Worm (Caenorhabditis elegans) whole organism, young adult: Measurements from ENCODE around the gene srx-50.

ENCODE experiments used
- B0019.2 ChIP-seq: fragments of 200-800 bp; sonication (Bioruptor generic); conservative IDR thresholded peaks from 2 replicates; pipeline ENCODE4 v1.3.6; 2022; ENCODE audit warnings: missing genetic modification reagents, missing genetic modification characterization, missing compliant biosample characterization
- B0035.1 ChIP-seq: sonication (generic microtip); optimal IDR thresholded peaks from 2 replicates; lab custom pipeline; 2016; ENCODE audit warnings: missing genetic modification characterization, mild to moderate bottlenecking, missing compliant biosample characterization, missing genotype, missing genetic modification reagents
- F22D6.2 ChIP-seq: sonication (generic microtip); optimal IDR thresholded peaks from 2 replicates; lab custom pipeline; 2016; ENCODE audit warnings: mild to moderate bottlenecking, missing genetic modification characterization, missing compliant biosample characterization
- F52B5.7 ChIP-seq: sonication (generic microtip); optimal IDR thresholded peaks from 2 replicates; lab custom pipeline; 2016; ENCODE audit warnings: mild to moderate bottlenecking, missing genetic modification characterization, missing compliant biosample characterization
- F57A8.1 ChIP-seq: fragments of 200-800 bp; sonication (Bioruptor generic); optimal IDR thresholded peaks from 2 replicates; lab custom pipeline; 2018; ENCODE audit warnings: mild to moderate bottlenecking, missing genetic modification characterization, moderate library complexity, missing compliant biosample characterization
- F57C9.4 ChIP-seq: sonication (generic microtip); optimal IDR thresholded peaks from 2 replicates; lab custom pipeline; 2017; ENCODE audit warnings: mild to moderate bottlenecking, missing genetic modification characterization, missing compliant biosample characterization
- K12H6.12 ChIP-seq: fragments of 200-800 bp; sonication (Bioruptor generic); optimal IDR thresholded peaks from 2 replicates; lab custom pipeline; 2018; ENCODE audit warnings: mild to moderate bottlenecking, missing genetic modification characterization, missing compliant biosample characterization
- T07F8.4 ChIP-seq: sonication (generic microtip); optimal IDR thresholded peaks from 2 replicates; lab custom pipeline; 2016; ENCODE audit warnings: mild to moderate bottlenecking, missing genetic modification characterization, moderate library complexity, missing compliant biosample characterization
- T26A5.8 ChIP-seq: sonication (generic microtip); optimal IDR thresholded peaks from 2 replicates; lab custom pipeline; 2016; ENCODE audit warnings: missing genetic modification characterization, missing compliant biosample characterization
- Y53F4B.3 ChIP-seq: fragments of 200-800 bp; sonication (Bioruptor generic); IDR thresholded peaks from 2 replicates; pipeline ENCODE4 v1.3.6; 2022; ENCODE audit warnings: missing genetic modification reagents, missing genetic modification characterization, missing compliant biosample characterization
- Y56A3A.18 ChIP-seq: fragments of 200-800 bp; sonication (Bioruptor generic); IDR thresholded peaks from 2 replicates; pipeline ENCODE4 v1.3.6; 2022; ENCODE audit warnings: missing genetic modification reagents, missing genetic modification characterization, missing compliant biosample characterization
- Y95B8A.8 ChIP-seq: fragments of 200-800 bp; sonication (Bioruptor generic); IDR thresholded peaks from 2 replicates; pipeline ENCODE4 v1.3.6; 2022; ENCODE audit warnings: missing genetic modification reagents, missing genetic modification characterization, missing compliant biosample characterization
- ZK185.1 ChIP-seq: sonication (generic microtip); optimal IDR thresholded peaks from 2 replicates; lab custom pipeline; 2016; ENCODE audit warnings: mild to moderate bottlenecking, missing genetic modification characterization, missing compliant biosample characterization; ENCODE audit not compliant: poor library complexity, severe bottlenecking
- akir-1 ChIP-seq: fragments of 200-800 bp; sonication (Bioruptor generic); optimal IDR thresholded peaks from 2 replicates; lab custom pipeline; 2018; ENCODE audit warnings: mild to moderate bottlenecking, missing genetic modification characterization, moderate library complexity, missing compliant biosample characterization
- ama-1 ChIP-seq, 3 experiments: fragments of 150-350 bp in 1 of 3; sonication (generic microtip) in 2 of 3; optimal IDR thresholded peaks; 2 replicates each; lab custom pipeline; 2014 to 2018; ENCODE audit warnings: missing biosample characterization in 2 of 3, missing genetic modification characterization in 2 of 3, missing genetic modification reagents in 2 of 3
- aptf-2 ChIP-seq: fragments of 200-800 bp; sonication (Bioruptor generic); conservative IDR thresholded peaks from 2 replicates; pipeline ENCODE4 v1.3.6; 2022; ENCODE audit warnings: missing genetic modification reagents, missing genetic modification characterization, missing compliant biosample characterization
- atf-7 ChIP-seq: sonication (generic microtip); optimal IDR thresholded peaks from 2 replicates; lab custom pipeline; 2017; ENCODE audit warnings: mild to moderate bottlenecking, missing genetic modification characterization, missing compliant biosample characterization
- attf-5 ChIP-seq: fragments of 200-800 bp; sonication (Bioruptor generic); optimal IDR thresholded peaks from 2 replicates; lab custom pipeline; 2018; ENCODE audit warnings: mild to moderate bottlenecking, missing genetic modification characterization, missing compliant biosample characterization
- attf-6 ChIP-seq: fragments of 200-800 bp; sonication (Bioruptor generic); IDR thresholded peaks from 2 replicates; pipeline ENCODE4 v1.3.6; 2022; ENCODE audit warnings: missing genetic modification reagents, missing genetic modification characterization, missing compliant biosample characterization
- ccch-3 ChIP-seq: fragments of 200-800 bp; sonication (Bioruptor generic); optimal IDR thresholded peaks from 2 replicates; lab custom pipeline; 2018; ENCODE audit warnings: mild to moderate bottlenecking, missing genetic modification characterization, missing compliant biosample characterization
- cebp-2 ChIP-seq: fragments of 200-800 bp; sonication (Bioruptor generic); IDR thresholded peaks from 2 replicates; pipeline ENCODE4 v1.3.6; 2022; ENCODE audit warnings: missing genetic modification characterization, missing compliant biosample characterization
- ceh-40 ChIP-seq: fragments of 200-800 bp; sonication (Bioruptor generic); IDR thresholded peaks from 2 replicates; pipeline ENCODE4 v1.3.6; 2022; ENCODE audit warnings: missing genetic modification characterization, missing compliant biosample characterization
- ceh-79 ChIP-seq: sonication (generic microtip); optimal IDR thresholded peaks from 2 replicates; lab custom pipeline; 2017; ENCODE audit warnings: mild to moderate bottlenecking, missing genetic modification characterization, missing compliant biosample characterization
- dpff-1 ChIP-seq: sonication (generic microtip); optimal IDR thresholded peaks from 2 replicates; lab custom pipeline; 2017; ENCODE audit warnings: mild to moderate bottlenecking, missing genetic modification characterization, missing compliant biosample characterization
- egl-18 ChIP-seq: fragments of 200-800 bp; sonication (Bioruptor generic); IDR thresholded peaks from 2 replicates; pipeline ENCODE4 v1.3.6; 2022; ENCODE audit warnings: missing genetic modification reagents, missing genetic modification characterization, missing compliant biosample characterization
- ekl-4 ChIP-seq: fragments of 200-800 bp; sonication (Bioruptor generic); IDR thresholded peaks from 2 replicates; pipeline ENCODE4 v1.3.6; 2022; ENCODE audit warnings: missing genetic modification reagents, missing genetic modification characterization, missing compliant biosample characterization
- ets-4 ChIP-seq: fragments of 200-800 bp; sonication (Bioruptor generic); optimal IDR thresholded peaks from 2 replicates; lab custom pipeline; 2018; ENCODE audit warnings: mild to moderate bottlenecking, missing genetic modification characterization, missing compliant biosample characterization
- gei-17 ChIP-seq: fragments of 200-800 bp; sonication (Bioruptor generic); optimal IDR thresholded peaks from 2 replicates; lab custom pipeline; 2018; ENCODE audit warnings: mild to moderate bottlenecking, missing genetic modification characterization, missing compliant biosample characterization
- hrde-1 ChIP-seq: sonication (generic microtip); optimal IDR thresholded peaks from 2 replicates; lab custom pipeline; 2016; ENCODE audit warnings: missing genetic modification characterization, mild to moderate bottlenecking, missing compliant biosample characterization, moderate library complexity, missing genotype, missing genetic modification reagents, borderline replicate concordance
- hsf-1 ChIP-seq: fragments of 200-800 bp; sonication (Bioruptor generic); IDR thresholded peaks from 2 replicates; pipeline ENCODE4 v1.3.6; 2022; ENCODE audit warnings: missing genetic modification reagents, missing genetic modification characterization, missing compliant biosample characterization
- lag-1 ChIP-seq: fragments of 200-800 bp; sonication (Bioruptor generic); IDR thresholded peaks from 2 replicates; pipeline ENCODE4 v1.3.6; 2022; ENCODE audit warnings: missing genetic modification reagents, missing genetic modification characterization, missing compliant biosample characterization
- lir-1 ChIP-seq: fragments of 200-800 bp; sonication (Bioruptor generic); conservative IDR thresholded peaks from 2 replicates; pipeline ENCODE4 v1.3.6; 2022; ENCODE audit warnings: missing genetic modification reagents, missing genetic modification characterization, missing compliant biosample characterization
- lsl-1 ChIP-seq: fragments of 200-800 bp; sonication (Bioruptor generic); optimal IDR thresholded peaks from 2 replicates; lab custom pipeline; 2018; ENCODE audit warnings: mild to moderate bottlenecking, missing genetic modification characterization, moderate library complexity, missing compliant biosample characterization
- madf-10 ChIP-seq: sonication (generic microtip); optimal IDR thresholded peaks from 2 replicates; lab custom pipeline; 2016; ENCODE audit warnings: mild to moderate bottlenecking, missing genetic modification characterization, missing compliant biosample characterization
- madf-3 ChIP-seq: fragments of 200-800 bp; sonication (Bioruptor generic); IDR thresholded peaks from 2 replicates; pipeline ENCODE4 v1.3.6; 2022; ENCODE audit warnings: missing genetic modification reagents, missing genetic modification characterization, missing compliant biosample characterization
- nfya-2 ChIP-seq: fragments of 200-800 bp; sonication (Bioruptor generic); IDR thresholded peaks from 2 replicates; pipeline ENCODE4 v1.3.6; 2022; ENCODE audit warnings: missing genetic modification reagents, missing genetic modification characterization, missing compliant biosample characterization
- nfyb-1 ChIP-seq: fragments of 200-800 bp; sonication (Bioruptor generic); IDR thresholded peaks from 2 replicates; pipeline ENCODE4 v1.3.6; 2022; ENCODE audit warnings: missing genetic modification reagents, missing genetic modification characterization, missing compliant biosample characterization
- nhr-27 ChIP-seq: fragments of 200-800 bp; sonication (Bioruptor generic); optimal IDR thresholded peaks from 2 replicates; lab custom pipeline; 2018; ENCODE audit warnings: mild to moderate bottlenecking, missing genetic modification characterization, moderate library complexity, missing compliant biosample characterization
- pbrm-1 ChIP-seq: fragments of 200-800 bp; sonication (Bioruptor generic); IDR thresholded peaks from 2 replicates; pipeline ENCODE4 v1.3.6; 2022; ENCODE audit warnings: missing genetic modification reagents, missing genetic modification characterization, missing compliant biosample characterization
- rec-8 ChIP-seq, 2 experiments: sonication (generic microtip); optimal IDR thresholded peaks; 2 replicates each; lab custom pipeline; 2016; ENCODE audit warnings: mild to moderate bottlenecking in 2 of 2, missing genetic modification characterization in 2 of 2, missing genetic modification reagents in 2 of 2, missing genotype in 2 of 2, missing biosample characterization in 1 of 2, missing compliant biosample characterization in 1 of 2, moderate library complexity in 1 of 2
- sdz-38 ChIP-seq: sonication (generic microtip); optimal IDR thresholded peaks from 2 replicates; lab custom pipeline; 2016; ENCODE audit warnings: missing genotype, missing genetic modification characterization, missing compliant biosample characterization
- sea-2 ChIP-seq: fragments of 200-800 bp; sonication (Bioruptor generic); IDR thresholded peaks from 2 replicates; pipeline ENCODE4 v1.3.6; 2022; ENCODE audit warnings: missing genetic modification characterization, missing compliant biosample characterization
- snpc-1.3 ChIP-seq: sonication (generic microtip); optimal IDR thresholded peaks from 2 replicates; lab custom pipeline; 2017; ENCODE audit warnings: missing genetic modification characterization, mild to moderate bottlenecking, missing compliant biosample characterization, antibody characterized with exemption, moderate library complexity, missing genotype, missing genetic modification reagents; ENCODE audit not compliant: insufficient read depth
- somi-1 ChIP-seq: fragments of 200-800 bp; sonication (Bioruptor generic); optimal IDR thresholded peaks from 2 replicates; lab custom pipeline; 2018; ENCODE audit warnings: mild to moderate bottlenecking, missing genetic modification characterization, missing compliant biosample characterization
- unc-130 ChIP-seq: sonication (generic microtip); optimal IDR thresholded peaks from 2 replicates; lab custom pipeline; 2016; ENCODE audit warnings: missing genetic modification reagents, missing genetic modification characterization, missing compliant biosample characterization
- ztf-18 ChIP-seq: sonication (generic microtip); optimal IDR thresholded peaks from 2 replicates; lab custom pipeline; 2016; ENCODE audit warnings: missing genotype, mild to moderate bottlenecking, missing genetic modification characterization, missing compliant biosample characterization
- ztf-26 ChIP-seq: sonication (generic microtip); optimal IDR thresholded peaks from 2 replicates; lab custom pipeline; 2017; ENCODE audit warnings: missing genetic modification characterization, missing compliant biosample characterization
- ztf-28 ChIP-seq: fragments of 200-800 bp; sonication (Bioruptor generic); IDR thresholded peaks from 2 replicates; pipeline ENCODE4 v1.3.6; 2022; ENCODE audit warnings: missing genetic modification reagents, missing genetic modification characterization, missing compliant biosample characterization

The srx-50 gene

DNA sequence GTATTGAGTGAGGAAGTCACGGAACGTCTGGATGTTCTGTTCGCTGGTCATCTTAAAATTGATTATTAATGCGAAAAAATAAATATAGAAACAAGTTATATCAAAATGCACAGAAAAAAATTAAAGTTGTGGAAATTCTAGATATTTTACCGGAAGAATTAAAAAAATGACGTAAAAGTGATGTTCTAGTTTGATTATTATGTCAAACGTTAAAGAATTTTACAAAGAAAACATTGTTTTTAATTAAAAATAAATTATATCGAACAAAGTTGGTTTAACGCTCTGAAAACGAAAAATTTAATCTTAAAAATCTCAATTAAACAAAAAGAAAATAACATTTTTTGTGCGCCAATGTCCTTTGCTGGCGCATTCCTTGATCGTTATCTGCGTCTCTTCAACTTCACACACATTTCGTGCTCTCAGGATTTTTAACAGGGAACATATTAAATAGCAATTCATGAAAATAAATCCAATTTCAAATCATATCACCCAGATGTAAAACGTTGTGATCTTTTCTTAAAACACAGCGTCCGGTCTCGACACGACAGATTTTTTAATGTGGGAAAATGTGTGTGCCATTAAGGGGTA is 13.1 kb upstream of the srx-50 start, which contains the start of gene tin-9.1 (continued):
- TF ChIP-seq cebp-2 (GFP tag; lab: Robert Waterston, UW) = no peak
- TF ChIP-seq ZK185.1 (tag; lab: Kevin White, UChicago) = peak; percentile 13
- TF ChIP-seq ztf-18 (tag; lab: Kevin White, UChicago) = peak; percentile 93
- no peak for TF ChIP-seq akir-1 (GFP tag; lab: Kevin White, UChicago)
- no peak for TF ChIP-seq attf-5
- no peak for TF ChIP-seq Y56A3A.18 (GFP tag; lab: Robert Waterston, UW)
- TF ChIP-seq sdz-38 (tag; lab: Kevin White, UChicago) = no peak
- no peak for TF ChIP-seq ama-1 (optimal IDR thresholded peaks at IDR 0.05; lab: Kevin White, UChicago)
- no peak for TF ChIP-seq ama-1 (GFP tag; optimal IDR thresholded peaks at IDR 0.05; lab: Kevin White, UChicago)
- no peak for TF ChIP-seq egl-18 (GFP tag; lab: Robert Waterston, UW)
- TF ChIP-seq snpc-1.3 (tag; lab: Kevin White, UChicago) = no peak
- TF ChIP-seq nfya-2 = no peak
- peak; percentile 57 for TF ChIP-seq lsl-1 (GFP tag; lab: Kevin White, UChicago)
- no peak for TF ChIP-seq F52B5.7 (tag; lab: Kevin White, UChicago)
- TF ChIP-seq nfyb-1 (GFP tag; lab: Robert Waterston, UW) = 0 out of 2 replicates have a peak, but pooled peaks have one; percentile 50
- TF ChIP-seq T26A5.8 (tag; lab: Kevin White, UChicago) = no peak
- TF ChIP-seq somi-1 (GFP tag; lab: Kevin White, UChicago) = no peak
- no peak for TF ChIP-seq unc-130 (GFP tag; lab: Kevin White, UChicago)
- no peak for TF ChIP-seq rec-8 (tag; optimal IDR thresholded peaks at IDR 0.05; lab: Kevin White, UChicago)
- TF ChIP-seq hrde-1 (tag; lab: Kevin White, UChicago) = no peak
- no peak for TF ChIP-seq madf-10
- TF ChIP-seq F22D6.2 = no peak
- no peak for TF ChIP-seq pbrm-1 (GFP tag; lab: Robert Waterston, UW)
- no peak for TF ChIP-seq F57C9.4 (tag; lab: Kevin White, UChicago)
- no peak for TF ChIP-seq Y95B8A.8
- no peak for TF ChIP-seq sea-2 (GFP tag; lab: Robert Waterston, UW)
- TF ChIP-seq T07F8.4 (tag; lab: Kevin White, UChicago) = no peak
- no peak for TF ChIP-seq nhr-27
- no peak for TF ChIP-seq ets-4
- TF ChIP-seq B0035.1 (tag; lab: Kevin White, UChicago) = no peak
- TF ChIP-seq madf-3 (GFP tag; lab: Robert Waterston, UW) = no peak
- no peak for TF ChIP-seq attf-6
- no peak for TF ChIP-seq B0019.2 (GFP tag; lab: Robert Waterston, UW)
- TF ChIP-seq K12H6.12 (tag; lab: Kevin White, UChicago) = no peak
- no peak for TF ChIP-seq ccch-3 (GFP tag; lab: Kevin White, UChicago)
- TF ChIP-seq ztf-28 = no peak
- TF ChIP-seq lag-1 (GFP tag; lab: Robert Waterston, UW) = no peak
- TF ChIP-seq ceh-79 (tag; lab: Kevin White, UChicago) = no peak
- no peak for TF ChIP-seq ceh-40 (GFP tag; lab: Robert Waterston, UW)
- TF ChIP-seq gei-17 = no peak
- TF ChIP-seq lir-1 (GFP tag; lab: Robert Waterston, UW) = no peak
- TF ChIP-seq ztf-26 = no peak
- no peak for TF ChIP-seq F57A8.1
- TF ChIP-seq dpff-1 (tag; lab: Kevin White, UChicago) = no peak
- no peak for TF ChIP-seq hsf-1 (GFP tag; lab: Robert Waterston, UW)
- 0 out of 2 replicates have a peak, but pooled peaks have one; percentile 50 for TF ChIP-seq ekl-4
- TF ChIP-seq atf-7 = no peak
- TF ChIP-seq Y53F4B.3 (GFP tag; lab: Robert Waterston, UW) = no peak
- no peak for TF ChIP-seq aptf-2 (GFP tag; lab: Robert Waterston, UW)
